Fruit fly (Drosophila melanogaster) whole organism, pupa: Measurements from ENCODE around the gene Jon66Ci.

ENCODE experiments used
- CG10348 ChIP-seq: fragments of 200-800 bp; sonication (Bioruptor generic); IDR thresholded peaks from 2 replicates; pipeline ENCODE4 v1.3.6; 2022; ENCODE audit warnings: missing biosample characterization, missing genetic modification characterization
- CG12605 ChIP-seq: fragments of 200-800 bp; sonication (Bioruptor generic); IDR thresholded peaks from 2 replicates; pipeline ENCODE4 v1.3.6; 2022; ENCODE audit warnings: missing biosample characterization, missing genetic modification characterization
- CG13204 ChIP-seq: fragments of 200-800 bp; sonication (Bioruptor generic); optimal IDR thresholded peaks from 2 replicates; lab custom pipeline; 2018; ENCODE audit warnings: missing biosample characterization, mild to moderate bottlenecking, missing genetic modification characterization, moderate library complexity
- CG15710 ChIP-seq: fragments of 200-800 bp; sonication (Bioruptor generic); optimal IDR thresholded peaks from 2 replicates; lab custom pipeline; 2018; ENCODE audit warnings: missing biosample characterization, mild to moderate bottlenecking, missing genetic modification characterization, moderate library complexity
- CG32121 ChIP-seq: fragments of 200-800 bp; sonication (Bioruptor generic); IDR thresholded peaks from 2 replicates; pipeline ENCODE4 v1.3.6; 2022; ENCODE audit warnings: missing biosample characterization, missing genetic modification characterization
- CG34367 ChIP-seq: fragments of 200-800 bp; sonication (Bioruptor generic); optimal IDR thresholded peaks from 2 replicates; lab custom pipeline; 2018; ENCODE audit warnings: missing biosample characterization, mild to moderate bottlenecking, missing genetic modification characterization
- CG8301 ChIP-seq: fragments of 200-800 bp; sonication (Bioruptor generic); optimal IDR thresholded peaks from 2 replicates; lab custom pipeline; 2018; ENCODE audit warnings: missing biosample characterization, mild to moderate bottlenecking, missing genetic modification characterization
- CG9948 ChIP-seq: fragments of 200-800 bp; sonication (Bioruptor generic); optimal IDR thresholded peaks from 2 replicates; lab custom pipeline; 2018; ENCODE audit warnings: missing biosample characterization, mild to moderate bottlenecking, missing genetic modification characterization, moderate library complexity
- D1 ChIP-seq: fragments of 200-800 bp; sonication (Bioruptor generic); optimal IDR thresholded peaks from 2 replicates; lab custom pipeline; 2018; ENCODE audit warnings: missing biosample characterization, mild to moderate bottlenecking, missing genetic modification characterization, moderate library complexity
- Snoo ChIP-seq: fragments of 200-800 bp; sonication (Bioruptor generic); optimal IDR thresholded peaks from 3 replicates; lab custom pipeline; 2017; ENCODE audit warnings: missing biosample characterization, mild to moderate bottlenecking, missing genetic modification characterization, inconsistent platforms
- fd96Ca ChIP-seq: fragments of 200-800 bp; sonication (Bioruptor generic); IDR thresholded peaks from 3 replicates; pipeline ENCODE4 v1.3.6; 2022; ENCODE audit warnings: missing biosample characterization, missing genetic modification characterization
- gl ChIP-seq: fragments of 200-800 bp; sonication (Bioruptor generic); optimal IDR thresholded peaks from 2 replicates; lab custom pipeline; 2018; ENCODE audit warnings: missing biosample characterization, mild to moderate bottlenecking, missing genetic modification characterization

dm6 chr3L:8419622-8420176, 28.4 kb downstream of the Jon66Ci start:
- TF ChIP-seq CG12605 (GFP tag; lab: Robert Waterston, UW): no peak
- no peak for TF ChIP-seq CG13204 (GFP tag; lab: Kevin White, UChicago)
- TF ChIP-seq CG9948: no peak
- TF ChIP-seq CG15710 (tag; lab: Kevin White, UChicago): no peak
- no peak for TF ChIP-seq D1 (tag; lab: Kevin White, UChicago)
- TF ChIP-seq CG10348 (GFP tag; lab: Robert Waterston, UW): no peak
- TF ChIP-seq fd96Ca (GFP tag; lab: Robert Waterston, UW): no peak
- no peak for TF ChIP-seq gl (tag; lab: Kevin White, UChicago)
- TF ChIP-seq CG34367 (tag; lab: Kevin White, UChicago): no peak
- no peak for TF ChIP-seq Snoo
- no peak for TF ChIP-seq CG8301 (tag; lab: Kevin White, UChicago)
- TF ChIP-seq CG32121 (GFP tag; lab: Robert Waterston, UW): no peak
